Fruit fly (Drosophila melanogaster): Measurements from ENCODE around the gene CG12713.

CG12713 gene

dm6 chr3L:15826347-15826984 is 5.8 kb upstream of the CG12713 start, which contains the start of the genes DCP2 and dbo (continued):
- peak; percentile 61 for TF ChIP-seq CG4730 (GFP tag; IDR thresholded peaks at IDR 0.05)
- TF ChIP-seq CG18011 (GFP tag; optimal IDR thresholded peaks at IDR 0.05) = peak; percentile 43
- TF ChIP-seq slou (GFP tag; optimal IDR thresholded peaks at IDR 0.05) = no peak
- no peak for TF ChIP-seq org-1 (GFP tag; optimal IDR thresholded peaks at IDR 0.05)
- TF ChIP-seq CG2116 (GFP tag; optimal IDR thresholded peaks at IDR 0.05) = peak; percentile 79
- no peak for TF ChIP-seq nom (GFP tag; optimal IDR thresholded peaks at IDR 0.05)
- no peak for TF ChIP-seq dimm (GFP tag; IDR thresholded peaks at IDR 0.05)
- no peak for TF ChIP-seq kni (GFP tag; optimal IDR thresholded peaks at IDR 0.05)
- TF ChIP-seq amos (GFP tag; IDR thresholded peaks at IDR 0.05; ENCODE audit: partially characterized antibody) = peak; percentile 89
- TF ChIP-seq fd102C (GFP tag; optimal IDR thresholded peaks at IDR 0.05) = no peak
- TF ChIP-seq CG1792 (GFP tag; optimal IDR thresholded peaks at IDR 0.05) = no peak
- TF ChIP-seq CG3995 (GFP tag; optimal IDR thresholded peaks at IDR 0.05) = peak; percentile 80
- TF ChIP-seq CG7271 (tag; optimal IDR thresholded peaks at IDR 0.05) = peak; percentile 6
- TF ChIP-seq CG12942 (GFP tag; optimal IDR thresholded peaks at IDR 0.05) = peak; percentile 5
- TF ChIP-seq CG14050 (GFP tag; IDR thresholded peaks at IDR 0.05) = peak; percentile 40; the same call in 1 of the 3 replicates
- TF ChIP-seq CG7839 (tag; optimal IDR thresholded peaks at IDR 0.05) = peak; percentile 81
- no peak for TF ChIP-seq sc (optimal IDR thresholded peaks at IDR 0.05)
- no peak for TF ChIP-seq sc (GFP tag; optimal IDR thresholded peaks at IDR 0.05)
- TF ChIP-seq HLH54F (GFP tag; optimal IDR thresholded peaks at IDR 0.05) = peak; percentile 49
- no peak for TF ChIP-seq nau (GFP tag; optimal IDR thresholded peaks at IDR 0.05)
- TF ChIP-seq emc (GFP tag; optimal IDR thresholded peaks at IDR 0.05) = no peak
- no peak for TF ChIP-seq CG10462 (GFP tag; optimal IDR thresholded peaks at IDR 0.05)
- TF ChIP-seq CG1647 (GFP tag; optimal IDR thresholded peaks at IDR 0.05) = no peak
- TF ChIP-seq CG15011 (GFP tag; optimal IDR thresholded peaks at IDR 0.05) = no peak
- peak; percentile 52 for TF ChIP-seq CG13775 (GFP tag; optimal IDR thresholded peaks at IDR 0.05)
- no peak for TF ChIP-seq h (optimal IDR thresholded peaks at IDR 0.05)
- TF ChIP-seq HLHmδ (GFP tag; optimal IDR thresholded peaks at IDR 0.05) = no peak
- no peak for TF ChIP-seq br (optimal IDR thresholded peaks at IDR 0.05)
- TF ChIP-seq CG17361 (GFP tag; IDR thresholded peaks at IDR 0.05) = peak; percentile 65; the same call in 2 of the 3 replicates
- peak; percentile 35; the same call in 1 of the 3 replicates for TF ChIP-seq CG11093 (GFP tag; IDR thresholded peaks at IDR 0.05)
- no peak for TF ChIP-seq CG6854 (GFP tag; optimal IDR thresholded peaks at IDR 0.05)
- TF ChIP-seq CG1233 (GFP tag; optimal IDR thresholded peaks at IDR 0.05) = peak; percentile 55
- TF ChIP-seq unpg (GFP tag; optimal IDR thresholded peaks at IDR 0.05) = peak; percentile 66
- TF ChIP-seq CG15514 (GFP tag; optimal IDR thresholded peaks at IDR 0.05) = peak; percentile 39
- no peak for TF ChIP-seq BtbVII (GFP tag; optimal IDR thresholded peaks at IDR 0.05)
- no peak for TF ChIP-seq CG3407 (GFP tag; optimal IDR thresholded peaks at IDR 0.05)
- no peak for TF ChIP-seq fru (optimal IDR thresholded peaks at IDR 0.05)
- peak; percentile 24 for TF ChIP-seq CG16863 (GFP tag; optimal IDR thresholded peaks at IDR 0.05)
- peak; percentile 47 for TF ChIP-seq zen (tag; optimal IDR thresholded peaks at IDR 0.05)

DNA sequence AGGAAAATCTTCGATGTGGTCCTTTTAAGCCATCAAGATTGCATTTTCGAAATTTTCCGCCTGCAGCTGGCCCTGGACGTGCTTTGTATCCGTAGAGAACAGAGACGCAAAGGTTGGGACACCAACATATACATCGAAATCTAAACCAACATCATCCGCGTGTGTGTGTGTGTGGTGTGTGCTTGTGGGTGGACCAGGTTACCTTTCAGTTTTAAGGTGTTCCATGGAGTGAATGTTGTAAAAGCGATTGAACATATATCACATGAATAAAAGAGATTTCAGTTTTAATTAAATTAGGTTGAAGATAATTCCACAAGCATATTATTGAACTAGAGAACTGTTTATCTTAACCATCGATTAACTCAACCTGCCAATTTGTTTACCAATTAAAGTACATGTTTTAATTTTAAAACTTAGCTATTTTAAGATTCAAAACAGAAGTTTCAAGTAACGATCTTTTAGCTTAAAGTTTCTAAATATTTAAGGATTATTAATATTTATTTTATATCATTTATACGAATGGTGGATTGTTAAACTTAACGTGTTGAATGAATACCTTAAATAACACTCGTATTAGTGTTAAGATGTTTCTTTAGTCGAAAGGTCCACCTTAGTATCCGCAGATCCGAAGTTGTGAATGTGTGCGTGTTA is 5.2 kb upstream of the CG12713 start:
- peak; percentile 58 for TF ChIP-seq Abd-B (GFP tag; optimal IDR thresholded peaks at IDR 0.05)
- no peak for TF ChIP-seq pb (GFP tag; optimal IDR thresholded peaks at IDR 0.05)
- TF ChIP-seq sug (tag; optimal IDR thresholded peaks at IDR 0.05) = peak; percentile 87
- peak; percentile 34 for TF ChIP-seq Dip3 (GFP tag; optimal IDR thresholded peaks at IDR 0.05)
- peak; percentile 64 for TF ChIP-seq ERR (GFP tag; optimal IDR thresholded peaks at IDR 0.05)
- TF ChIP-seq NfI (GFP tag; optimal IDR thresholded peaks at IDR 0.05) = peak; percentile 84
- 0 out of 2 replicates have a peak, but pooled peaks have one; percentile 45 for TF ChIP-seq CG13287 (GFP tag; IDR thresholded peaks at IDR 0.05; ENCODE audit: partially characterized antibody)
- peak; percentile 91 for TF ChIP-seq CG10543 (GFP tag; optimal IDR thresholded peaks at IDR 0.05)
- TF ChIP-seq tll (GFP tag; optimal IDR thresholded peaks at IDR 0.05) = no peak
- TF ChIP-seq Blimp-1 (GFP tag; optimal IDR thresholded peaks at IDR 0.05) = peak; percentile 71
- TF ChIP-seq hkb (optimal IDR thresholded peaks at IDR 0.05) = no peak
- TF ChIP-seq hkb (GFP tag; IDR thresholded peaks at IDR 0.05) = peak; percentile 54
- TF ChIP-seq Mes4 (GFP tag; optimal IDR thresholded peaks at IDR 0.05) = peak; percentile 1

Measured in whole organism, embryonic.